Worm (Caenorhabditis elegans) whole organism, L3 larva: ENCODE data around the gene B0024.3.

Experiments used
- ceh-16 ChIP-seq: sonication (generic microtip); optimal IDR thresholded peaks from 2 replicates; lab custom pipeline; 2017; ENCODE audit warnings: missing biosample characterization, missing genetic modification characterization
- ceh-82 ChIP-seq: fragments of 150-350 bp; optimal IDR thresholded peaks from 2 replicates; lab custom pipeline; 2014; ENCODE audit warnings: missing biosample characterization, missing genetic modification characterization
- nhr-237 ChIP-seq: fragments of 150-350 bp; optimal IDR thresholded peaks from 2 replicates; lab custom pipeline; 2014; ENCODE audit warnings: missing biosample characterization, missing genetic modification characterization
- snpc-4 ChIP-seq: fragments of 150-350 bp; optimal IDR thresholded peaks from 2 replicates; lab custom pipeline; 2014; ENCODE audit warnings: missing biosample characterization, missing genetic modification characterization
- tbx-2 ChIP-seq: sonication (generic microtip); optimal IDR thresholded peaks from 2 replicates; lab custom pipeline; 2016; ENCODE audit warnings: mild to moderate bottlenecking, missing genetic modification characterization, missing compliant biosample characterization
- ztf-11 ChIP-seq: fragments of 150-350 bp; optimal IDR thresholded peaks from 2 replicates; lab custom pipeline; 2014; ENCODE audit warnings: missing biosample characterization, missing genetic modification characterization

DNA sequence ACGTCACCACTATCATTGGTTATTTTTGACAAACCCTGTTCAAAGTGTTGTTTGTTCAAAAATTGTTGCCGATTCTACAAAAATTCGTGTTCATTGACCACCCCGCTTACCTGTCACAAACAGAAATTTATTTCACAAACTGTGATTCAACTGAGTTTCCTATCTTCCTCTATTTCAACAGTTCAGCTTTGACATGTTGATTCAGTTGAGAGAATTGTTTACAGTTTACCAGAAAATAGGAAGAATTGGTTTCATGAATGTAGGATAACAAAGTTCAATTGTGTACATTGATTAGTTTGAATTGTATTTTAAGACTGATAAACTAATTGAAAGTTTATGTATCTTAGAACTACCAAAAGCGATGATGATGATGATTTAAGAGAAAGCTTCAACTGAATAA is 41.7 kb upstream of the B0024.3 start:
- TF ChIP-seq ceh-82 (tag; lab: Kevin White, UChicago) (no peak), nhr-237 (tag; lab: Kevin White, UChicago) (no peak), tbx-2 (no peak), ztf-11 (tag; lab: Kevin White, UChicago) (no peak), ceh-16 (no peak), snpc-4 (tag; lab: Kevin White, UChicago) (no peak)
